Worm (Caenorhabditis elegans) whole organism, early embryonic: ENCODE results near the gene F21C10.9.

ENCODE experiments used
- B0310.2 ChIP-seq: sonication (generic microtip); optimal IDR thresholded peaks from 2 replicates; lab custom pipeline; 2016; ENCODE audit warnings: mild to moderate bottlenecking, missing genetic modification characterization, missing compliant biosample characterization
- F13C5.2 ChIP-seq: sonication (generic microtip); optimal IDR thresholded peaks from 2 replicates; lab custom pipeline; 2017; ENCODE audit warnings: mild to moderate bottlenecking, missing genetic modification characterization, inconsistent platforms, missing compliant biosample characterization
- aly-1 ChIP-seq: sonication (generic microtip); optimal IDR thresholded peaks from 2 replicates; lab custom pipeline; 2016; ENCODE audit warnings: missing genetic modification characterization, missing compliant biosample characterization
- ama-1 ChIP-seq: fragments of 150-350 bp; optimal IDR thresholded peaks from 2 replicates; lab custom pipeline; 2014
- ceh-13 ChIP-seq: fragments of 200-800 bp; sonication (Bioruptor generic); optimal IDR thresholded peaks from 2 replicates; lab custom pipeline; 2018; ENCODE audit warnings: mild to moderate bottlenecking, missing genetic modification characterization, missing compliant biosample characterization
- ceh-36 ChIP-seq: sonication (generic microtip); optimal IDR thresholded peaks from 2 replicates; lab custom pipeline; 2016; ENCODE audit warnings: missing genetic modification characterization, inconsistent platforms, missing compliant biosample characterization
- ets-7 ChIP-seq: sonication (generic microtip); optimal IDR thresholded peaks from 2 replicates; lab custom pipeline; 2016; ENCODE audit warnings: missing genotype, missing genetic modification characterization, missing compliant biosample characterization
- flt-1 ChIP-seq: fragments of 200-800 bp; sonication (Bioruptor generic); IDR thresholded peaks from 2 replicates; pipeline ENCODE4 v1.3.6; 2022; ENCODE audit warnings: missing genetic modification characterization, missing compliant biosample characterization
- hmbx-1 ChIP-seq: sonication (generic microtip); optimal IDR thresholded peaks from 2 replicates; lab custom pipeline; 2016; ENCODE audit warnings: mild to moderate bottlenecking, missing genetic modification characterization, missing compliant biosample characterization
- hmg-4 ChIP-seq: fragments of 200-800 bp; sonication (Bioruptor generic); optimal IDR thresholded peaks from 2 replicates; lab custom pipeline; 2018; ENCODE audit warnings: mild to moderate bottlenecking, missing genetic modification characterization, missing compliant biosample characterization
- hnd-1 ChIP-seq: sonication (generic microtip); optimal IDR thresholded peaks from 2 replicates; lab custom pipeline; 2016; ENCODE audit warnings: missing genetic modification characterization, missing compliant biosample characterization
- pes-1 ChIP-seq: fragments of 200-800 bp; sonication (Bioruptor generic); IDR thresholded peaks from 2 replicates; pipeline ENCODE4 v1.3.6; 2022; ENCODE audit warnings: missing genetic modification reagents, missing genetic modification characterization, missing compliant biosample characterization
- scrt-1 ChIP-seq: fragments of 200-800 bp; sonication (Bioruptor generic); IDR thresholded peaks from 2 replicates; pipeline ENCODE4 v1.3.6; 2022; ENCODE audit warnings: missing genetic modification characterization, missing compliant biosample characterization
- sea-1 ChIP-seq: fragments of 200-800 bp; sonication (Bioruptor generic); conservative IDR thresholded peaks from 2 replicates; pipeline ENCODE4 v1.3.6; 2022; ENCODE audit warnings: missing genetic modification characterization, missing compliant biosample characterization
- tbx-11 ChIP-seq: fragments of 200-800 bp; sonication (Bioruptor generic); IDR thresholded peaks from 2 replicates; pipeline ENCODE4 v1.3.6; 2022; ENCODE audit warnings: missing genetic modification characterization, missing compliant biosample characterization
- tbx-37 ChIP-seq: fragments of 200-800 bp; sonication (Bioruptor generic); conservative IDR thresholded peaks from 2 replicates; pipeline ENCODE4 v1.3.6; 2022; ENCODE audit warnings: missing genetic modification reagents, missing genetic modification characterization, missing compliant biosample characterization
- tra-4 ChIP-seq: sonication (generic microtip); optimal IDR thresholded peaks from 2 replicates; lab custom pipeline; 2017; ENCODE audit warnings: missing genetic modification characterization, missing compliant biosample characterization

F21C10.9 gene

DNA sequence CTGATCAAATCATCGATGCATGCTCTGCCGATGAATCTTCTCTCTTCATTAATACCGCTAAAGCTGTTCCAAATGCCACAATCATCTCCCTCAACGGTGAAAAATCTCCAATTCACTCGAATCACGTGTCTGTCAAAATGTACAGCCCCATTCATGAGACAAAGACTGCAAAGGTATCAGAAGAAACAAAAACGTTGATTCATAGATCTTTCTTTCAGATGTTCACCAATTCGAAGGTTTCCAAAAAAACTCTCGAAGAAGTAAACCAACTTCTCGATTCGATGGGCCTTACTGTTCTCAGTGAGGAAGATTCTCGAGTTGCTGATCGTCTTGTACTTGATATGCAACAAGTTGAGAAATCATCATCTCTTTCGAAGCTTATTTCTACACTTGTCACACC, 1.8 kb downstream of the F21C10.9 start:
- no peak for TF ChIP-seq scrt-1 (GFP tag; lab: Robert Waterston, UW)
- TF ChIP-seq ceh-13 (GFP tag; lab: Kevin White, UChicago), result no peak
- no peak for TF ChIP-seq tbx-11 (GFP tag; lab: Robert Waterston, UW)

DNA sequence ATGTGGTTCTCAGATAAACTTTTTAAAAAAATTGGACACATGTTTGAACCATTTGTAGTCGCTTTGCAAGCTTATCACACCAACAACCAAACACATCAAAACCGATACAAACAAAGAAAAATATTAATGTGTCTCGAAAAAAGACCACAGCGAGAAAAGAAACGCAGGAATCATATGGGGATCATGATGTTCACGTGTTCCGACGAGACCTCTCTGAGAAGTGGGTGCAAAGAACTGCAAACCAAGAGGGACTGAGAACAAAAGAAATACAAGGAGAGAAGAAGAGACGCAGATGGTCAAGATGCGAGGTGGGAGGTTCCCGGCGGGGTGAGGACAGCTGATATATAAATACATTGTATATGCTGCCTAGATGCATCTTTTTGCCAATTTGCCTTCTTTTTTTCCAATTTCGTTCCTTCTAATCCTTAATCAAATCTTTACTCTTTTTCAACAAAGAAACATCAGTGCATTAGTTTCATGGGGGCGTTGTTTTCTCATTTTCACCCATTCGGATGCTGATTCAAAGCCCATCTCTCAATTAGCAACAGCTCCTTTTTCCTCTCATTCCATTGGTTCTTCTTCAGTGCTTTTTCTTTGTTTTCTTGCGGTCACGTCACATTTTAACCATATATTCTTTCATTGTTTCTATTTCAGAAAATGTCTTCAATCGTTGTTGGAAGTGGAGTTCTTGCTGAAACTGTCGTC, 2.7 kb downstream of the F21C10.9 start, which contains the start of gene F21C10.10:
TSS of gene F21C10.10 (plus strand) at position 655 of the 705 bp plus-strand sequence.
- TF ChIP-seq aly-1 (tag; lab: Kevin White, UChicago) (peak; percentile 24), F13C5.2 (tag; lab: Kevin White, UChicago) (peak; percentile 30), hnd-1 (no peak)

DNA sequence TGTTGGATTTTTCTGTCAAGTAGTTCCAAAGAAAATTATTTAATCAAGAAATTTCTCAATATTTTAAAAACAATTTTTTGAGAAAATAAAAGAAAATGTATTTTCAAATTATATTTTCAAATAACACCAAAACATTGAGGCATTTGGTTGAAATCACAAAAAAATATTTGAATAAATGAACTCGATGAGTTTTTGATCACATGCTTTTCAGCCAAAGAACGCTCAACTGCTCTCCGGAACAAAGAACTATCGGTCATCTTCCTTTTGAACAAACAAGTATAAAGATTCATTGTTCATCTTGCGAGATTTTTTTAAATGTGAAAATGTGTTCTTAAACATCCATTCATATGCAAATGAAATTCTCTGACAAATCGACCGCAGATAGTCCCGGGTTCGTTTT, 3.5 kb downstream of the F21C10.9 start:
- no peak for TF ChIP-seq F13C5.2 (tag; lab: Kevin White, UChicago)
- TF ChIP-seq ceh-13 (GFP tag; lab: Kevin White, UChicago), result no peak
- TF ChIP-seq hnd-1, result no peak
- no peak for TF ChIP-seq ama-1
- TF ChIP-seq hmbx-1, result no peak
- TF ChIP-seq tbx-37 (GFP tag; lab: Robert Waterston, UW), result no peak
- no peak for TF ChIP-seq ets-7

DNA sequence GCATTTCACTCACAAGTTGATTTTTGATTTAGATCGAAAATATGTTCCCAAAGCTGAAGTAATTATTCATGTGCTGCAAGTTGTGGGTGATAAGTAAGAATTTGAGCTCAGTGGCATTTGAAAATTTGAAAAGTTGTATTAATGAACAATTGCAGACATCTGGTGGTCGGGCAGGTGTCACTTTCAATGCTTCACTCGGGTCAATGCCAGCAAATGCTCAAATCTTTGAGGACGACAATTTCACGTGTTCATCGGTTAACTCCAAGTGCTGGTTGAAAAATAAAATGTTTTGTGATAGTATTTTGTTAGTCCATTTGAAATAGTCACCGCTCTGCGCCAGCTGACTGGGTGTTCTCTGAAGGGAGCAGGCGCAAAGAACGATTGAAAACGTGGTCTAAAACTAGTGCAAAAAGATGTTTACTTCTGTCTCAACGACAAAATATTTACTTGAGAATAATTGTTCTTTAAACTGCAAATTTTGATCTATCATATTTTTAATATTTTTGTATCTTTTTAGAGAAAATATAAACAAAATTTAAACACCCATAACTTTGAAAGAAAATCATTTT, 4.4 kb downstream of the F21C10.9 start:
- TF ChIP-seq tra-4 (tag; lab: Kevin White, UChicago) (no peak), tbx-37 (GFP tag; lab: Robert Waterston, UW) (no peak), ama-1 (no peak), ets-7 (no peak), scrt-1 (GFP tag; lab: Robert Waterston, UW) (no peak), sea-1 (no peak), aly-1 (tag; lab: Kevin White, UChicago) (no peak), B0310.2 (tag; lab: Kevin White, UChicago) (no peak), pes-1 (no peak), F13C5.2 (tag; lab: Kevin White, UChicago) (no peak), ceh-36 (tag; lab: Kevin White, UChicago) (no peak), tbx-11 (GFP tag; lab: Robert Waterston, UW) (no peak), flt-1 (GFP tag; lab: Robert Waterston, UW) (no peak), ceh-13 (GFP tag; lab: Kevin White, UChicago) (no peak), hnd-1 (no peak)

DNA sequence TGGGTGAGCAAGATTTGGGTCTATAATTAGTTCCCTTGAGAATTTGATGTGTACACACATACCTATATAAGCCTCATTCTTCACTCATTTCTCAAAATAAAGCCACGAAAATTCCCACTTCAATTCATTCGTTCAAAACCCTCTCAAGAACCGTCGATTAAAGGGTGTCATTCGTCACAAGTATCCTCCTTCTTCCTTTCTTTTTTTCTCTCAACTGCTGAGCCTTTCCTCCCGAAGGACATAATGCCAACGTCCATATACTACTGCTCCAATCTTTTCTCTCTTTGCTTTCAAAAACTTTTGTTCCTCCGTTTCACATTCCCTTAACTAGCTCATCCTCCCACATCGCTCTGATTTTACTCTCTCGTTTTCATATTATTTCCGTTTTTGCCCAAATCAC, 6.3 kb downstream of the F21C10.9 start, which contains the start of gene T27E4.1:
TSS of gene T27E4.1 (plus strand) at position 137 of the 400 bp plus-strand sequence.
- TF ChIP-seq F13C5.2 (tag; lab: Kevin White, UChicago) (no peak), ama-1 (no peak), ceh-13 (GFP tag; lab: Kevin White, UChicago) (no peak), hmg-4 (GFP tag; lab: Kevin White, UChicago) (no peak), sea-1 (no peak), flt-1 (GFP tag; lab: Robert Waterston, UW) (no peak), B0310.2 (tag; lab: Kevin White, UChicago) (no peak), tbx-37 (GFP tag; lab: Robert Waterston, UW) (no peak), hnd-1 (no peak), aly-1 (tag; lab: Kevin White, UChicago) (no peak), scrt-1 (GFP tag; lab: Robert Waterston, UW) (no peak), hmbx-1 (no peak), pes-1 (no peak), ets-7 (no peak), ceh-36 (tag; lab: Kevin White, UChicago) (no peak), tra-4 (tag; lab: Kevin White, UChicago) (no peak), tbx-11 (GFP tag; lab: Robert Waterston, UW) (no peak)

DNA sequence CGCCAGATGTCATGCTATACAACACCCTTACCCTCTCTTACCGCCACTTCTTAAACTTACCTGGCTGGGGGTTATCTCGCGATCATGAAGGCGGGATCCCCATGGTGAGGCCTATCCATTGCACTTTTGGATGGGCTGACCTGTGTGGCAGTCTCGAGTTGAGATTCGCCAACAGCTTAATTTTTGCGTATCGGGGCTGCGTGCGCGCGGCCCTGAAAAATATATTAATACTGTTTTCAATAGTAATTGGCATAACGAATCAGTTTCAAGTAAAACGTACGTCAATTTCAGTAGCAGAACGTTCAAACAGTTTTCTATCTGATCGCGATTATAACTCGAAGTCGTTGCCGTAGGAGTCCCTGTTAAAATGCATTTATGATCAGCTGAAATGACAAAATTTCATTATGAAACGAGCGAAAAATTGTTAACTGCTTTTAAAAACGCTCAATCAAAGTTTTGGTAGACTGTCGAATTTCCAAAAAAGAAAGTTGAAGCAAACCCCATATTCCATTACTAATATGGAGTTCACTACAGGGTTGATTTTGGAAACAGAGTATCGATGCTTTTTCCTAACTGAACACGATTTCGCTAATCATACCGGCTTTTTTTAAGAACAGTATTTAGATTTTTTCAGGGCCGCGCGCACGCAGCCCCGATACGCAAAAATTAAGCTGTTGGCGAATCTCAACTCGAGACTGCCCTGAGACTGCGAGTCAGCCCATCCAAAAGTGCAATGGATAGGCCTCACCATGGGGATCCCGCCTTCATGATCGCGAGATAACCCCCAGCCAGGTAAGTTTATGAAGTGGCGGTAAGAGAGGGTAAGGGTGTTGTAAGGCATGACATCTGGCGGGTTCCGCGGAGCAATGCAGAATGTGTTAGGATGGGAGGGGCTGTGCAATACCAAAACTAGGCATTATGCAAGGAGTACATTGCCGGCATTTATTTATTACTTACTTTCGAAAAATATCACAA, 7.4 kb downstream of the F21C10.9 start:
- TF ChIP-seq hmg-4 (GFP tag; lab: Kevin White, UChicago) (peak; percentile 0), sea-1 (0 out of 2 replicates have a peak, but pooled peaks have one; percentile 20), scrt-1 (GFP tag; lab: Robert Waterston, UW) (peak; percentile 60; the same call in 1 of the 2 replicates)

DNA sequence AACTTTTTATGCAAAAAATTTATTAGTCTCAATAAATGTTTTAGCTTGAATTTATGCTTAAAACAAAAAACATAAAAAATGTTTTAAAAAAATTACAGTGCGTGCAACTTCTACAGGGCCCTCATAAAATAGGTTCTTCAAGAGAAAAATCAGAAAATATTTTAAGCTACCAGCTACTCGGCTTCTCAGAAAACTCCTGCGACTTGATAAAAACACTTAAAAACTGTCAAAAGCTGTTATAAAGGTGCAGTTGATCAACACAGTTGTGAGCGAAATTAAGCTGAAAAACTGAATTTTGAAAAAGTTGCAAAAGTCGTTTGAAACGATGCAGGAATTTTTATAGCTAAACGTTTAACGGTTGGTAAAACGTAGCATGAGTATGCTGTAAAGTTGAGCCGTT, 9.7 kb downstream of the F21C10.9 start:
- TF ChIP-seq ama-1 (peak; percentile 94), scrt-1 (GFP tag; lab: Robert Waterston, UW) (no peak), hnd-1 (peak; percentile 54), ceh-36 (tag; lab: Kevin White, UChicago) (no peak), B0310.2 (tag; lab: Kevin White, UChicago) (no peak), tbx-37 (GFP tag; lab: Robert Waterston, UW) (no peak), tra-4 (tag; lab: Kevin White, UChicago) (no peak), aly-1 (tag; lab: Kevin White, UChicago) (no peak), tbx-11 (GFP tag; lab: Robert Waterston, UW) (peak; percentile 27; the same call in 1 of the 2 replicates), hmg-4 (GFP tag; lab: Kevin White, UChicago) (no peak), ceh-13 (GFP tag; lab: Kevin White, UChicago) (no peak), pes-1 (0 out of 2 replicates have a peak, but pooled peaks have one; percentile 39), ets-7 (no peak), hmbx-1 (no peak), sea-1 (peak; percentile 95), flt-1 (GFP tag; lab: Robert Waterston, UW) (no peak; the same call in 1 of the 2 replicates), F13C5.2 (tag; lab: Kevin White, UChicago) (no peak)
